Fruit fly (Drosophila melanogaster) whole organism, wandering third instar larva: ENCODE results near the gene Rpn12R.

Source experiments
- Abd-B ChIP-seq: fragments of >200 bp; optimal IDR thresholded peaks from 2 replicates; lab custom pipeline; 2017; ENCODE audit warnings: missing biosample characterization, missing genetic modification characterization
- CG32264 ChIP-seq: fragments of 200-800 bp; sonication (Bioruptor generic); optimal IDR thresholded peaks from 2 replicates; lab custom pipeline; 2016; ENCODE audit warnings: missing biosample characterization, missing genetic modification characterization
- CG9705 ChIP-seq: fragments of 200-800 bp; sonication (Bioruptor generic); optimal IDR thresholded peaks from 2 replicates; lab custom pipeline; 2018; ENCODE audit warnings: missing biosample characterization, mild to moderate bottlenecking, missing genetic modification characterization
- CrebA ChIP-seq: fragments of 200-800 bp; sonication (Bioruptor generic); optimal IDR thresholded peaks from 2 replicates; lab custom pipeline; 2016; ENCODE audit warnings: missing biosample characterization, mild to moderate bottlenecking, missing genetic modification characterization, borderline replicate concordance
- Dfd ChIP-seq: fragments of >200 bp; optimal IDR thresholded peaks from 2 replicates; lab custom pipeline; 2017; ENCODE audit warnings: missing biosample characterization, missing genetic modification characterization
- Dif ChIP-seq: fragments of 200-275, 200-300 bp; sonication (Bioruptor generic); optimal IDR thresholded peaks from 2 replicates; lab custom pipeline; 2018; ENCODE audit warnings: missing biosample characterization, missing genetic modification characterization; ENCODE audit not compliant: partially characterized antibody
- GATAd ChIP-seq: sonication (Bioruptor generic); optimal IDR thresholded peaks from 2 replicates; lab custom pipeline; 2016; ENCODE audit warnings: missing biosample characterization, missing genetic modification characterization
- HLH106 ChIP-seq: fragments of 200-800 bp; optimal IDR thresholded peaks from 3 replicates; lab custom pipeline; 2019; ENCODE audit warnings: missing biosample characterization, mild to moderate bottlenecking, missing genetic modification characterization, moderate library complexity
- Hnf4 ChIP-seq: fragments of 200-800 bp; sonication (Bioruptor generic); optimal IDR thresholded peaks from 2 replicates; lab custom pipeline; 2016; ENCODE audit warnings: missing biosample characterization, mild to moderate bottlenecking, missing genetic modification characterization
- Hr78 ChIP-seq: fragments of >200 bp; optimal IDR thresholded peaks from 2 replicates; lab custom pipeline; 2017; ENCODE audit warnings: missing biosample characterization, missing genetic modification characterization
- Hr83 ChIP-seq: fragments of 200-300 bp; sonication (Bioruptor generic); optimal IDR thresholded peaks from 2 replicates; lab custom pipeline; 2016; ENCODE audit warnings: missing biosample characterization, mild to moderate bottlenecking, missing genetic modification characterization, moderate library complexity; ENCODE audit not compliant: poor library complexity, severe bottlenecking
- Mio ChIP-seq: sonication (Bioruptor generic); optimal IDR thresholded peaks from 2 replicates; lab custom pipeline; 2016; ENCODE audit warnings: missing biosample characterization, missing genetic modification characterization
- Myc ChIP-seq: fragments of >200 bp; optimal IDR thresholded peaks from 2 replicates; lab custom pipeline; 2017
- OdsH ChIP-seq: fragments of 200-800 bp; sonication (Bioruptor generic); optimal IDR thresholded peaks from 2 replicates; lab custom pipeline; 2016; ENCODE audit warnings: missing biosample characterization, mild to moderate bottlenecking, missing genetic modification characterization
- Rel ChIP-seq, 2 experiments: fragments of 200-800 bp; sonication (Bioruptor generic) in 1 of 2; optimal IDR thresholded peaks; 2 replicates in 1 of 2; 3 replicates in 1 of 2; lab custom pipeline; 2016 to 2019; ENCODE audit warnings: mild to moderate bottlenecking in 2 of 2, missing biosample characterization in 2 of 2, missing genetic modification characterization in 2 of 2, moderate library complexity in 1 of 2
- Sp1 ChIP-seq: fragments of 200-800 bp; sonication (Bioruptor generic); optimal IDR thresholded peaks from 3 replicates; lab custom pipeline; 2019; ENCODE audit warnings: missing biosample characterization, mild to moderate bottlenecking, missing genetic modification characterization, moderate library complexity
- Vsx2 ChIP-seq: fragments of 200-300, 225-300 bp; sonication (Bioruptor generic); optimal IDR thresholded peaks from 2 replicates; lab custom pipeline; 2018; ENCODE audit warnings: missing biosample characterization, missing genetic modification characterization; ENCODE audit not compliant: partially characterized antibody
- brk ChIP-seq: fragments of 200-800 bp; sonication (Bioruptor generic); optimal IDR thresholded peaks from 2 replicates; lab custom pipeline; 2016; ENCODE audit warnings: missing biosample characterization, mild to moderate bottlenecking, missing genetic modification characterization
- dl ChIP-seq, 2 experiments: fragments of 175-275, 200-275 bp in 1 of 2; fragments of 200-275 bp in 1 of 2; sonication (Bioruptor generic); optimal IDR thresholded peaks; lab custom pipeline; 2018; ENCODE audit warnings: mild to moderate bottlenecking in 2 of 2, missing biosample characterization in 2 of 2, missing genetic modification characterization in 2 of 2, moderate library complexity in 2 of 2; ENCODE audit not compliant: partially characterized antibody in 2 of 2, insufficient read depth in 1 of 2
- dmrt93B ChIP-seq: fragments of 200-800 bp; sonication (Bioruptor generic); optimal IDR thresholded peaks from 2 replicates; lab custom pipeline; 2018; ENCODE audit warnings: missing biosample characterization, mild to moderate bottlenecking, missing genetic modification characterization
- dsf ChIP-seq: sonication (Bioruptor generic); optimal IDR thresholded peaks from 2 replicates; lab custom pipeline; 2016; ENCODE audit warnings: missing biosample characterization, missing genetic modification characterization, borderline replicate concordance
- ey ChIP-seq: fragments of 200-800 bp; sonication (Bioruptor generic); optimal IDR thresholded peaks from 2 replicates; lab custom pipeline; 2016; ENCODE audit warnings: missing biosample characterization, missing genetic modification characterization
- foxo ChIP-seq, 2 experiments: fragments of 200-800 bp; sonication (Bioruptor generic); optimal IDR thresholded peaks; 2 replicates in 1 of 2; 3 replicates in 1 of 2; lab custom pipeline; 2016 to 2017; ENCODE audit warnings: missing biosample characterization in 2 of 2, missing genetic modification characterization in 2 of 2
- fru ChIP-seq: fragments of 200-800 bp; sonication (Bioruptor generic); optimal IDR thresholded peaks from 3 replicates; lab custom pipeline; 2016; ENCODE audit warnings: missing biosample characterization, mild to moderate bottlenecking, missing genetic modification characterization
- h ChIP-seq: fragments of 200-800 bp; sonication (Bioruptor generic); optimal IDR thresholded peaks from 3 replicates; lab custom pipeline; 2016; ENCODE audit warnings: missing biosample characterization, mild to moderate bottlenecking, missing genetic modification characterization
- jim ChIP-seq: fragments of 175-275, 200-325 bp; sonication (Bioruptor generic); optimal IDR thresholded peaks from 2 replicates; lab custom pipeline; 2016; ENCODE audit warnings: missing biosample characterization, mild to moderate bottlenecking, missing genetic modification characterization
- lola ChIP-seq: fragments of >200 bp; optimal IDR thresholded peaks from 2 replicates; lab custom pipeline; 2017; ENCODE audit warnings: missing biosample characterization, missing genetic modification characterization
- pan ChIP-seq: fragments of >200 bp; optimal IDR thresholded peaks from 2 replicates; lab custom pipeline; 2017
- rgr ChIP-seq: fragments of 200-800 bp; sonication (Bioruptor generic); optimal IDR thresholded peaks from 3 replicates; lab custom pipeline; 2016; ENCODE audit warnings: missing biosample characterization, mild to moderate bottlenecking, missing genetic modification characterization
- sage ChIP-seq: fragments of 200-800 bp; sonication (Bioruptor generic); optimal IDR thresholded peaks from 2 replicates; lab custom pipeline; 2016; ENCODE audit warnings: missing biosample characterization, mild to moderate bottlenecking, missing genetic modification characterization
- tai ChIP-seq: sonication (Bioruptor generic); optimal IDR thresholded peaks from 2 replicates; lab custom pipeline; 2016; ENCODE audit warnings: missing biosample characterization, missing genetic modification characterization
- usp ChIP-seq: fragments of >200 bp; optimal IDR thresholded peaks from 2 replicates; lab custom pipeline; 2017; ENCODE audit warnings: missing biosample characterization, missing genetic modification characterization
- woc ChIP-seq: sonication (Bioruptor generic); optimal IDR thresholded peaks from 2 replicates; lab custom pipeline; 2016; ENCODE audit warnings: missing biosample characterization, mild to moderate bottlenecking, missing genetic modification characterization

Gene Rpn12R

DNA sequence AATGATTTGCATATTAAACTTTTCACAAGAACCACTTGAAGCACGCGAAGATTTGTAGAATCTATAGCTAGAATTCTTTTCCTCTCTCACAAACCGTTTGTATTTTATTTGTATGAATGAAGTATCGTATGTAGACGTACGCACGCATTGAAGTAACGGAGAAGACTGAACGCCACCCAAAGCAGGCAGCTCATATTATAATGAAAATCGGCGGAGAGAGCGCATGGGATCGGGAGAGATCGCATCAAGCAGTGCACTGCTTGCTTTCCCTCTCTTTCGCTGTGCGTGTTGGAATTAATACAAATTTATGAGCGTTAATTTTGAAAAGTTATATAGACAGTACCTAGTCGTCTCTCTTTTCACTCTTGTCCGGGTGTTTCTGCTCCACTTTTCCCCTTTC lies 36.9 kb upstream of the Rpn12R start:
- TF ChIP-seq Sp1, result no peak
- TF ChIP-seq fru (GFP tag; lab: Kevin White, UChicago), result peak; percentile 60
- TF ChIP-seq Vsx2 (GFP tag; lab: Kevin White, UChicago), result peak; percentile 9
- TF ChIP-seq Dif (GFP tag; lab: Kevin White, UChicago), result peak; percentile 65
- TF ChIP-seq dl (GFP tag; optimal IDR thresholded peaks at IDR 0.05; lab: Kevin White, UChicago; ENCODE audit: insufficient read depth in 1 of 2, partially characterized antibody in 2 of 2), result peak in 1 of 2 experiments; percentile 35
- TF ChIP-seq Myc (lab: Kevin White, UChicago), result peak; percentile 5

DNA sequence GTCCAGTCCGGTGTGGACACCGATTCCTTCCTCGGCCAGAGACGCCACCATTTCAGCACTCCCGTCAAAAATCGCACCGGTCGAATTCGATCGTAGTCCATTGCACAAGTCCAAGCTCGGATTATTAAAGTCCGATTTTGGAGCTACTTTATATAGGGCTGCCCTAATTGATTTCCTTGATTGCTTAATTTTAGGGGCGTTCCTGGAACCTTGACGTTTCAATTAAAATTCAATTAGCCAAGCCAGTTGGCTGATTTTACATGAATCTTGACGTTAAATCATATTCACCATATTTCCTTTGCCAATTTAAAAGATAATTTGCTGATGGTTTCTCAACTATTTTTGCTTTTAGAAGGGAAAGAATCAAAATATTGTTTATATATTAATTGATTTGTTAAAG lies 36.0 kb upstream of the Rpn12R start, which contains the start of gene Or71a:
Gene Or71a (minus strand): TSS at position 101 of the 400 bp plus-strand sequence.
- TF ChIP-seq sage (GFP tag; lab: Kevin White, UChicago), result no peak
- TF ChIP-seq dsf (GFP tag; lab: Kevin White, UChicago), result no peak
- TF ChIP-seq tai (GFP tag; lab: Kevin White, UChicago), result no peak
- TF ChIP-seq lola, result no peak
- no peak for TF ChIP-seq Hnf4 (GFP tag; lab: Kevin White, UChicago)
- TF ChIP-seq Hr83 (GFP tag; lab: Kevin White, UChicago), result no peak
- no peak for TF ChIP-seq woc
- TF ChIP-seq h (GFP tag; lab: Kevin White, UChicago), result no peak
- TF ChIP-seq usp (GFP tag; lab: Kevin White, UChicago), result no peak
- TF ChIP-seq Dfd (GFP tag; lab: Kevin White, UChicago), result no peak
- no peak for TF ChIP-seq CG32264 (GFP tag; lab: Kevin White, UChicago)
- TF ChIP-seq ey, result no peak
- no peak for TF ChIP-seq dl (GFP tag; optimal IDR thresholded peaks at IDR 0.05; lab: Kevin White, UChicago; ENCODE audit: insufficient read depth in 1 of 2, partially characterized antibody in 2 of 2)

DNA sequence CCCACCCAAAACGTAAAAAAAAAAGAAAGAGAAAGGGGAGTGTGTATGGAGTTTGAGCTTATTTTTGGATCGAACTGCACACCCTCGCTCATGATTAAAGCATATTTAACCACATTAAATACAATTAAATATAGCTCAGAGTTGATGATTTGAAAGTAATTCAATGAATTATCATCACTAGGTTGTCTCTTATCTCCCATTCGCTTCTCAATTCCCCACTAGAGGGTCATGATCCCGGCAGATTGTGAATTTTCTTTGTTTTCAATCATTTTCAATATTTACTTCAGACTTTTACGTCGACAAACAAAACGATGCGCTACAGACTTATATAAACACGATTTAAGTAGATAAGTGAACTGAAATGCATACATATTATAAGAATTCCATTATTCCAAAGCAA lies 34.0 kb upstream of the Rpn12R start:
- TF ChIP-seq jim (GFP tag; lab: Kevin White, UChicago) (no peak), dl (GFP tag; optimal IDR thresholded peaks at IDR 0.05; lab: Kevin White, UChicago; ENCODE audit: insufficient read depth in 1 of 2, partially characterized antibody in 2 of 2) (no peak), dmrt93B (GFP tag; lab: Kevin White, UChicago) (no peak), HLH106 (no peak), usp (GFP tag; lab: Kevin White, UChicago) (no peak), foxo (GFP tag; optimal IDR thresholded peaks at IDR 0.05; lab: Kevin White, UChicago) (no peak), Rel (GFP tag; optimal IDR thresholded peaks at IDR 0.05; lab: Kevin White, UChicago) (no peak), Rel (tag; optimal IDR thresholded peaks at IDR 0.05; lab: Kevin White, UChicago) (no peak), tai (GFP tag; lab: Kevin White, UChicago) (no peak), CG9705 (GFP tag; lab: Kevin White, UChicago) (no peak), Myc (lab: Kevin White, UChicago) (no peak), Sp1 (no peak), lola (no peak), Dif (GFP tag; lab: Kevin White, UChicago) (no peak), GATAd (GFP tag; lab: Kevin White, UChicago) (no peak)

DNA sequence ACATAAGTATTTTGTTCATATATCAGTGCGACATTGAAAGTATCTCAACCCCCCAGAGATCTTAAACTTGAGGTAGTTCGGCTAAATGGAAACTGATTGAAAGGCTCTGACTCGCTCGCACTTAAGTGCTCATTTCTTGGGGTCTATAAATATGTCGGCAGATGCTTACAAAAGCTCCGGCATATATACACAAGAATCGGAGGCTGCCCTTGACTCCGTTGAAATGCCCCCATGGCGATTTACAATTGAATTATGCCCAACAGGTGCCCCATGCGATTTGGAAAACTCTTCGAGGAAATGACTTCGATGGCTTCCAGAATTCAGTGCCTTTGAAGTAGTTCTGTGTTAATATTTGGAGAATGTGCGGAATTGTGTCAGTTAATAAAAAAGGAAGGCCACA lies 31.3 kb upstream of the Rpn12R start:
- TF ChIP-seq ey, result no peak
- TF ChIP-seq Sp1, result no peak
- TF ChIP-seq CG32264 (GFP tag; lab: Kevin White, UChicago), result no peak
- TF ChIP-seq Vsx2 (GFP tag; lab: Kevin White, UChicago), result no peak
- TF ChIP-seq CG9705 (GFP tag; lab: Kevin White, UChicago), result no peak
- no peak for TF ChIP-seq rgr (GFP tag; lab: Kevin White, UChicago)
- no peak for TF ChIP-seq jim (GFP tag; lab: Kevin White, UChicago)
- TF ChIP-seq Abd-B (GFP tag; lab: Kevin White, UChicago), result no peak
- no peak for TF ChIP-seq Hr78 (GFP tag; lab: Kevin White, UChicago)
- TF ChIP-seq Mio (GFP tag; lab: Kevin White, UChicago), result no peak
- no peak for TF ChIP-seq brk (GFP tag; lab: Kevin White, UChicago)
- TF ChIP-seq Rel (GFP tag; optimal IDR thresholded peaks at IDR 0.05; lab: Kevin White, UChicago), result no peak
- no peak for TF ChIP-seq Rel (tag; optimal IDR thresholded peaks at IDR 0.05; lab: Kevin White, UChicago)
- TF ChIP-seq OdsH (GFP tag; lab: Kevin White, UChicago), result no peak
- no peak for TF ChIP-seq pan
- no peak for TF ChIP-seq GATAd (GFP tag; lab: Kevin White, UChicago)
- no peak for TF ChIP-seq Myc (lab: Kevin White, UChicago)
- no peak for TF ChIP-seq lola
- TF ChIP-seq dmrt93B (GFP tag; lab: Kevin White, UChicago), result no peak
- TF ChIP-seq CrebA (GFP tag; lab: Kevin White, UChicago), result no peak
- no peak for TF ChIP-seq usp (GFP tag; lab: Kevin White, UChicago)
